Fruit fly (Drosophila melanogaster): ENCODE results near the gene CG32109.

Gene CG32109

dm6 chr3L:12790783-12791678 lies 45.9 kb downstream of the CG32109 start:
- 0 out of 2 replicates have a peak, but pooled peaks have one; percentile 6 for TF ChIP-seq CG11696 (GFP tag; IDR thresholded peaks at IDR 0.05)
- TF ChIP-seq exex (tag; optimal IDR thresholded peaks at IDR 0.05) = peak; percentile 95
- no peak for TF ChIP-seq CG17912 (GFP tag; optimal IDR thresholded peaks at IDR 0.05)
- TF ChIP-seq en (GFP tag; optimal IDR thresholded peaks at IDR 0.05) = no peak
- no peak for TF ChIP-seq cwo (GFP tag; optimal IDR thresholded peaks at IDR 0.05)
- no peak for TF ChIP-seq dimm (GFP tag; IDR thresholded peaks at IDR 0.05)
- peak; percentile 28 for TF ChIP-seq nom (GFP tag; optimal IDR thresholded peaks at IDR 0.05)
- peak; percentile 78 for TF ChIP-seq Med (GFP tag)
- 0 out of 2 replicates have a peak, but pooled peaks have one; percentile 31 for TF ChIP-seq seq (GFP tag; IDR thresholded peaks at IDR 0.05)
- no peak for TF ChIP-seq CG1024 (GFP tag; IDR thresholded peaks at IDR 0.05)
- TF ChIP-seq Atf3 (GFP tag; optimal IDR thresholded peaks at IDR 0.05) = no peak
- no peak for TF ChIP-seq sd (tag; optimal IDR thresholded peaks at IDR 0.05)
- peak; percentile 49 for TF ChIP-seq mirr (GFP tag; optimal IDR thresholded peaks at IDR 0.05)
- no peak for TF ChIP-seq Doc3 (GFP tag; IDR thresholded peaks at IDR 0.05; ENCODE audit: partially characterized antibody)
- peak; percentile 68 to 93 for TF ChIP-seq Trl (optimal IDR thresholded peaks at IDR 0.05)
- TF ChIP-seq Trl (GFP tag; optimal IDR thresholded peaks at IDR 0.05) = no peak
- TF ChIP-seq CG3163 (GFP tag; optimal IDR thresholded peaks at IDR 0.05) = peak; percentile 78
- peak in 1 of 2 experiments; percentile 48 for TF ChIP-seq Pdp1 (GFP tag; optimal IDR thresholded peaks at IDR 0.05)
- no peak for TF ChIP-seq CG15073 (GFP tag; optimal IDR thresholded peaks at IDR 0.05)

DNA sequence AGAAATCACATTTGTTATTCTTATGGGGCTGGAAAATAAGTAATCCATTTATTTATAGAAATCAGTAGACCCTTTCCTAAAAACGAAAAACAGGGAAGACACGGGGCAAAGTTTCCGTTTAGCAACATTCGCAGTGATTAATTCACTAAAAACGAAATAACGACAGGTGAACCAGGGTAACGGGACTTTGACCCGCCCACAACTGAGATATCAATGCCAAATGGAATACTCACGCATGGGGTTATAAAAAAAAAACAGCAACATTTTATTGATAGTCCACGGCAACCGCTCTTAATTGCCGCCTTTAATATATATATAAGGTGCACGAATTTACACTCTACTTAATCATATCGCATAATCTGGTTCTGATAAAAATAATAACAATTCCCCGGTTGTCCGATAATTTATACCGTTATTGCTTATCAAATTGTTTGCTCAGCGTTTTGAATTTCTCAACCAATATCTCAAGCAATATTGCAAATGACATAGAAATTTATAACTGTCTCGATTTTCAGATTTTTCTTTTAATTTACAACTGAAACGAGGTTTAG lies 46.6 kb downstream of the CG32109 start:
- TF ChIP-seq seq (GFP tag; IDR thresholded peaks at IDR 0.05) = no peak
- TF ChIP-seq sd (tag; optimal IDR thresholded peaks at IDR 0.05) = peak; percentile 34
- TF ChIP-seq Xbp1 (GFP tag; optimal IDR thresholded peaks at IDR 0.05) = no peak
- TF ChIP-seq tx (GFP tag; optimal IDR thresholded peaks at IDR 0.05) = no peak
- no peak for TF ChIP-seq ranshi (GFP tag; IDR thresholded peaks at IDR 0.05)
- TF ChIP-seq CG12299 (tag; optimal IDR thresholded peaks at IDR 0.05) = no peak
- no peak for TF ChIP-seq Jarid2 (GFP tag; optimal IDR thresholded peaks at IDR 0.05)
- TF ChIP-seq CG13775 (GFP tag; optimal IDR thresholded peaks at IDR 0.05) = no peak
- TF ChIP-seq sug (tag; optimal IDR thresholded peaks at IDR 0.05) = peak; percentile 43
- no peak for TF ChIP-seq CG16779 (GFP tag; IDR thresholded peaks at IDR 0.05)
- no peak for TF ChIP-seq Nf-YC (tag; optimal IDR thresholded peaks at IDR 0.05)
- TF ChIP-seq CG4820 (GFP tag; optimal IDR thresholded peaks at IDR 0.05) = no peak
- TF ChIP-seq Hmx (GFP tag; optimal IDR thresholded peaks at IDR 0.05) = no peak
- no peak for TF ChIP-seq HLH54F (GFP tag; optimal IDR thresholded peaks at IDR 0.05)
- peak; percentile 56 for TF ChIP-seq grn (GFP tag; optimal IDR thresholded peaks at IDR 0.05)
- TF ChIP-seq sens (GFP tag) = peak; percentile 16
- TF ChIP-seq CG3995 (GFP tag; optimal IDR thresholded peaks at IDR 0.05) = peak; percentile 73
- no peak for TF ChIP-seq CG15696 (tag; optimal IDR thresholded peaks at IDR 0.05)
- TF ChIP-seq mirr (GFP tag; optimal IDR thresholded peaks at IDR 0.05) = peak; percentile 73
- TF ChIP-seq CG31441 (GFP tag; IDR thresholded peaks at IDR 0.05) = no peak
- peak; percentile 90 for TF ChIP-seq CG34376 (GFP tag; optimal IDR thresholded peaks at IDR 0.05)
- TF ChIP-seq sna (GFP tag; IDR thresholded peaks at IDR 0.05; ENCODE audit: partially characterized antibody) = no peak
- peak; percentile 94 for TF ChIP-seq exex (tag; optimal IDR thresholded peaks at IDR 0.05)
- no peak for TF ChIP-seq org-1 (GFP tag; optimal IDR thresholded peaks at IDR 0.05)
- TF ChIP-seq unpg (GFP tag; optimal IDR thresholded peaks at IDR 0.05) = no peak
- TF ChIP-seq B-H2 (GFP tag; optimal IDR thresholded peaks at IDR 0.05) = peak; percentile 2
- TF ChIP-seq Med (GFP tag) = peak; percentile 68
